Worm (Caenorhabditis elegans): ENCODE results near the gene thn-6.
A peak's percentile ranks its signal among the peaks of the same experiment; 100 is the strongest.

Gene thn-6

DNA sequence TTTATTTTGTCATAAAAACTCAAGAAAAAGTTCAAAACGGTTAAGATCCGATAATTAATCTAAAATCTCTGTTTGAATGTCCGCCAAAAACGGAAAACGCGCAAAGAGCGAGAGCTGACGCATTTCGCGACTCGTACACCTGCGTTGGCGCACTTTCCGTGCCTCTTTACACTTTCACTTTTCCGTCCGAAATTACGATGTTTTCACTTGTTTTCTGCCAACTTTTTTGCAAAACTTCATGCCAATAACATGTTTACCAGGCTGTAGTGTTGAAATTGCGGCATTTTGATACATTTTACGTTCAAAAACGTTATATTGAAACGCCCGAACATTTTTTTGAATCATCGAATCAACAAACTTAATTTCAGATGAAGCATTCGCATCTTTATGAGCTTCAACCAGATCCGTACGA, 45.0 kb upstream of the thn-6 start, which contains the start of gene W03F8.4 (continued):
- TF ChIP-seq mdl-1 (tag; optimal IDR thresholded peaks at IDR 0.05) (peak in 1 of 2 experiments; percentile 82), efl-1 (optimal IDR thresholded peaks at IDR 0.05) (peak; percentile 96 to 100), efl-1 (GFP tag; optimal IDR thresholded peaks at IDR 0.05 in 1 of 2) (peak; percentile 99 to 100), hpl-2 (GFP tag; optimal IDR thresholded peaks at IDR 0.05) (peak; percentile 54), nhr-20 (tag; optimal IDR thresholded peaks at IDR 0.05) (peak; percentile 96), mef-2 (tag; optimal IDR thresholded peaks at IDR 0.05) (peak; percentile 67), fkh-8 (tag; optimal IDR thresholded peaks at IDR 0.05) (peak; percentile 83), nhr-28 (tag; optimal IDR thresholded peaks at IDR 0.05) (no peak), lsy-2 (tag; optimal IDR thresholded peaks at IDR 0.05) (peak; percentile 95 to 96), pax-3 (tag; optimal IDR thresholded peaks at IDR 0.05) (peak; percentile 84), ets-5 (GFP tag; IDR thresholded peaks at IDR 0.05) (no peak), nhr-84 (tag; optimal IDR thresholded peaks at IDR 0.05) (peak; percentile 10), mab-9 (GFP tag; IDR thresholded peaks at IDR 0.05) (peak; percentile 88), ama-1 (optimal IDR thresholded peaks at IDR 0.05) (no peak), nhr-47 (tag; optimal IDR thresholded peaks at IDR 0.05) (peak; percentile 98), egl-27 (tag; optimal IDR thresholded peaks at IDR 0.05) (peak in 1 of 2 experiments; percentile 43), elt-2 (tag; optimal IDR thresholded peaks at IDR 0.05) (peak; percentile 82), rnt-1 (tag; optimal IDR thresholded peaks at IDR 0.05) (peak; percentile 97), unc-86 (tag; optimal IDR thresholded peaks at IDR 0.05) (peak; percentile 91), tbx-2 (tag; optimal IDR thresholded peaks at IDR 0.05) (peak; percentile 97), F16B12.6 (tag; optimal IDR thresholded peaks at IDR 0.05) (peak; percentile 75), unc-130 (tag; optimal IDR thresholded peaks at IDR 0.05) (peak; percentile 96), lin-13 (GFP tag; optimal IDR thresholded peaks at IDR 0.05) (peak; percentile 90), mep-1 (tag; optimal IDR thresholded peaks at IDR 0.05) (peak; percentile 98), C16A3.4 (tag; optimal IDR thresholded peaks at IDR 0.05) (peak; percentile 96), blmp-1 (tag; optimal IDR thresholded peaks at IDR 0.05) (peak; percentile 100), ceh-90 (tag; optimal IDR thresholded peaks at IDR 0.05) (peak; percentile 55), isw-1 (GFP tag; IDR thresholded peaks at IDR 0.05) (peak; percentile 93), nhr-11 (tag; optimal IDR thresholded peaks at IDR 0.05) (peak; percentile 89), ceh-88 (GFP tag; IDR thresholded peaks at IDR 0.05) (peak; percentile 93), tlp-1 (tag; optimal IDR thresholded peaks at IDR 0.05) (no peak), aha-1 (tag; optimal IDR thresholded peaks at IDR 0.05) (peak; percentile 68), sup-37 (GFP tag; optimal IDR thresholded peaks at IDR 0.05) (peak; percentile 92), ztf-11 (tag; optimal IDR thresholded peaks at IDR 0.05) (peak; percentile 52 to 77), Y116A8C.19 (tag; optimal IDR thresholded peaks at IDR 0.05; ENCODE audit: borderline replicate concordance) (peak; percentile 37), sox-4 (tag; optimal IDR thresholded peaks at IDR 0.05) (peak; percentile 87), ceh-63 (GFP tag; optimal IDR thresholded peaks at IDR 0.05) (no peak)

DNA sequence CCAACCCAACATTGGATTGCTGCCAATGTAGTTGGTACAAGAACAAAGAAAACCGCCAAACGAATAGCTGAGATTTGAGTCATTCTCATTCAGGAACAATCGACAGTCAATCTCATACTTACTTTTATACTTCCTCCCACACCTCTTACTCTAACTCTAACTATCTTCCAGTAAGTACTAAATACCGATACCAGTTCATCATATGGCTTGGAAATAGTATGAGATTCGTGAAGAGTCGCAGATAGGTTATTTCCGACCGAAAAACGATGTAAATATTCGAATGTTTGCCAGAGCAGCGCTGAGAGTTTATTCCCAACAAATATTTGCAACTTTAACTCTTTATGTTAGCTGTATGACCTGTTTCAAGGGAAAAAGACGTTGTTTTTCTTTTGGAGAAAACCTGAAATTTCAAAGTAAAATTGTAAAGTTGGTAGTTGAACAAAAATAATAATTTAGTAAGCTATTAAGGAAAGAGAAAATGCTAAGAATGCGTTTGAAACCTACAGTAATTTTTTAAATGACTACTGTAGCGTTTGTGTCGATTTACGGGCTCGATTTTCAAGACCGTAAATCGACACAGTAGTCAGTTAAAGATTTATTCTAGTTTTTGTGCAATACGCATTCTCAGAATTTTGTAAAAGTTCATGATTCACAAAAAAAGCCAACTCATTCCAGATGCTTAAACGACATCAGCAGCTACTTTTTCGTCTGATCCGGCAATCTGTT, 42.1 kb upstream of the thn-6 start, which contains the start of the genes W03F8.6 and mtrf-1L:
TSS of gene W03F8.6 (minus strand) at position 101 of the 726 bp plus-strand sequence.
TSS of gene mtrf-1L (plus strand) at position 676 of the 726 bp plus-strand sequence.
- TF ChIP-seq nhr-19 (GFP tag; conservative IDR thresholded peaks at IDR 0.05) (no peak), unc-62 (GFP tag; optimal IDR thresholded peaks at IDR 0.05) (no peak), efl-1 (optimal IDR thresholded peaks at IDR 0.05) (no peak), efl-1 (GFP tag; optimal IDR thresholded peaks at IDR 0.05 in 1 of 2) (no peak), ceh-82 (tag; optimal IDR thresholded peaks at IDR 0.05) (no peak), unc-98 (GFP tag; IDR thresholded peaks at IDR 0.05) (no peak), mab-9 (GFP tag; IDR thresholded peaks at IDR 0.05) (no peak), nhr-85 (tag) (no peak), fkh-4 (tag; optimal IDR thresholded peaks at IDR 0.05; ENCODE audit: borderline replicate concordance) (no peak), lin-13 (GFP tag; optimal IDR thresholded peaks at IDR 0.05) (no peak), nhr-20 (tag; optimal IDR thresholded peaks at IDR 0.05) (no peak), alr-1 (tag; optimal IDR thresholded peaks at IDR 0.05; ENCODE audit: borderline replicate concordance) (no peak), tlp-1 (tag; optimal IDR thresholded peaks at IDR 0.05) (no peak), ama-1 (optimal IDR thresholded peaks at IDR 0.05) (no peak), pax-3 (tag; optimal IDR thresholded peaks at IDR 0.05) (no peak), grh-1 (GFP tag; IDR thresholded peaks at IDR 0.05) (no peak), elt-2 (tag; optimal IDR thresholded peaks at IDR 0.05) (no peak)

All from whole organism, L1 larva.